Worm (Caenorhabditis elegans) whole organism, early embryonic: ENCODE measurements around the gene hda-2.

Experiments used
- ets-7 ChIP-seq: sonication (generic microtip); optimal IDR thresholded peaks from 2 replicates; lab custom pipeline; 2016; ENCODE audit warnings: missing genotype, missing genetic modification characterization, missing compliant biosample characterization
- hmg-4 ChIP-seq: fragments of 200-800 bp; sonication (Bioruptor generic); optimal IDR thresholded peaks from 2 replicates; lab custom pipeline; 2018; ENCODE audit warnings: mild to moderate bottlenecking, missing genetic modification characterization, missing compliant biosample characterization
- tbx-37 ChIP-seq: fragments of 200-800 bp; sonication (Bioruptor generic); conservative IDR thresholded peaks from 2 replicates; pipeline ENCODE4 v1.3.6; 2022; ENCODE audit warnings: missing genetic modification reagents, missing genetic modification characterization, missing compliant biosample characterization

DNA sequence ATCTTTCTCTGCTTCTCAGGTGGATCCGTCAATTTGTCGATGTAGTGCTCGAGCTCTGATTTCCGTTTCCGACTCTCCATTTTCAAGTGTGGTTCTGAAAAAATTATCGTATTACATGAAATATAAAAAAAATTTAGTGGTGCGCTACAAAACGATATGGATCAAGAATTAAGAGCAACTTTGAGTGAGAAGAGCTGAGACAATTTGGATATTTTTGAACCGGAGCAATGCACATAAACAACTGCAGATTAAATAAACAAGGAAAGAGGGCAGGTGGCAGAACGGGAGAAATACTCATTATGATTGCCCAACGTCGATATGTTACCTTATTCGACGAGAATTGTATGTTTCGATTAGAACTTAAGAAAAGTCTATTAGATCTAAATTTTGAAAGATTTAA lies 5.3 kb upstream of the hda-2 start, which contains the start of gene swsn-7:
- TF ChIP-seq ets-7 (tag; lab: Kevin White, UChicago), result no peak
- no peak for TF ChIP-seq tbx-37 (GFP tag; lab: Robert Waterston, UW)
- TF ChIP-seq hmg-4 (GFP tag; lab: Kevin White, UChicago), result no peak
